Worm (Caenorhabditis elegans) whole organism, L1 larva: Measurements from ENCODE around the gene F18C5.5.

Experiments used
- C16A3.4 ChIP-seq: fragments of 150-350 bp; optimal IDR thresholded peaks from 2 replicates; lab custom pipeline; 2014; ENCODE audit warnings: missing biosample characterization, missing genetic modification characterization
- alr-1 ChIP-seq: fragments of 200-800 bp; sonication (Bioruptor generic); optimal IDR thresholded peaks from 2 replicates; lab custom pipeline; 2018; ENCODE audit warnings: borderline replicate concordance, mild to moderate bottlenecking, missing genetic modification characterization, missing compliant biosample characterization
- ceh-82 ChIP-seq, 3 experiments: fragments of 150-350 bp in 1 of 3; sonication (generic microtip) in 2 of 3; optimal IDR thresholded peaks; 2 replicates each; lab custom pipeline; 2014 to 2017; ENCODE audit warnings: missing biosample characterization in 3 of 3, missing genetic modification characterization in 3 of 3
- dpl-1 ChIP-seq, 3 experiments: fragments of 150-350 bp in 2 of 3; sonication (generic microtip) in 1 of 3; optimal IDR thresholded peaks; 2 replicates each; lab custom pipeline; 2014 to 2017; ENCODE audit warnings: missing biosample characterization in 3 of 3, missing genetic modification characterization in 3 of 3, missing genetic modification reagents in 3 of 3
- lin-39 ChIP-seq: fragments of 150-350 bp; optimal IDR thresholded peaks from 2 replicates; lab custom pipeline; 2014; ENCODE audit warnings: missing biosample characterization, missing genetic modification reagents, missing genetic modification characterization
- lsy-2 ChIP-seq, 2 experiments: fragments of 150-350 bp; optimal IDR thresholded peaks; 2 replicates each; lab custom pipeline; 2014; ENCODE audit warnings: missing biosample characterization in 2 of 2, missing genetic modification characterization in 2 of 2
- nhr-11 ChIP-seq: fragments of 150-350 bp; optimal IDR thresholded peaks from 2 replicates; lab custom pipeline; 2014; ENCODE audit warnings: missing biosample characterization, missing genetic modification characterization
- pqm-1 ChIP-seq: sonication (generic microtip); optimal IDR thresholded peaks from 3 replicates; lab custom pipeline; 2017; ENCODE audit warnings: missing biosample characterization, missing genetic modification characterization
- rnt-1 ChIP-seq: sonication (generic microtip); optimal IDR thresholded peaks from 2 replicates; lab custom pipeline; 2016; ENCODE audit warnings: mild to moderate bottlenecking, missing genetic modification characterization, moderate library complexity, missing compliant biosample characterization
- snpc-4 ChIP-seq: fragments of 150-350 bp; optimal IDR thresholded peaks from 2 replicates; lab custom pipeline; 2014; ENCODE audit warnings: missing biosample characterization, missing genetic modification characterization
- ztf-11 ChIP-seq, 2 experiments: sonication (generic microtip); optimal IDR thresholded peaks; 2 replicates each; lab custom pipeline; 2016 to 2017; ENCODE audit warnings: missing genetic modification characterization in 2 of 2, missing biosample characterization in 1 of 2, missing compliant biosample characterization in 1 of 2

DNA sequence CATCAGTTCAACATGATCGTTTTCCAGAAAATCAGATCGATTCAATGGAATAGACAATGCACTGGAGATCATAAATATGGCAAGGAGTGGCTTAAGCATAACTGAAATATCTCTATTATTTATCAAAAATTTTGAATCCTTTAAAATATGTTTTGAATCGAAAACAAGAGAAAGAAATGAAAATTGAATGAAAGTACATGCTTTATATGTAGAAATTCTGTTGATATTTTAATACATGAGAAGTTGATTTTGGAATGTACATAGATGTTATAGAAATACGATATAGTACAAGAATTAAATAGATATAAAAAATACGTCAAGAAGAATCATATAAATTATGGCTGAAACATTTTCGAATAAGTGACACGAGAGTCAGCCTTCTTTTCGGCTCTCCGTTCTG is 25.7 kb upstream of the F18C5.5 start, which contains the start of gene C56C10.9:
- TF ChIP-seq ceh-82 (tag; optimal IDR thresholded peaks at IDR 0.05; lab: Kevin White, UChicago) (no peak), lsy-2 (tag; optimal IDR thresholded peaks at IDR 0.05; lab: Kevin White, UChicago) (no peak), snpc-4 (tag; lab: Kevin White, UChicago) (no peak), C16A3.4 (tag; lab: Kevin White, UChicago) (no peak), pqm-1 (tag; lab: Kevin White, UChicago) (no peak), ztf-11 (tag; optimal IDR thresholded peaks at IDR 0.05; lab: Kevin White, UChicago) (no peak), rnt-1 (tag; lab: Kevin White, UChicago) (no peak), dpl-1 (GFP tag; optimal IDR thresholded peaks at IDR 0.05; lab: Kevin White, UChicago) (no peak), lin-39 (tag; lab: Kevin White, UChicago) (no peak), nhr-11 (tag; lab: Kevin White, UChicago) (no peak), alr-1 (tag; lab: Kevin White, UChicago) (no peak)
